Worm (Caenorhabditis elegans): Measurements from ENCODE around the gene adt-2.

The adt-2 gene

DNA sequence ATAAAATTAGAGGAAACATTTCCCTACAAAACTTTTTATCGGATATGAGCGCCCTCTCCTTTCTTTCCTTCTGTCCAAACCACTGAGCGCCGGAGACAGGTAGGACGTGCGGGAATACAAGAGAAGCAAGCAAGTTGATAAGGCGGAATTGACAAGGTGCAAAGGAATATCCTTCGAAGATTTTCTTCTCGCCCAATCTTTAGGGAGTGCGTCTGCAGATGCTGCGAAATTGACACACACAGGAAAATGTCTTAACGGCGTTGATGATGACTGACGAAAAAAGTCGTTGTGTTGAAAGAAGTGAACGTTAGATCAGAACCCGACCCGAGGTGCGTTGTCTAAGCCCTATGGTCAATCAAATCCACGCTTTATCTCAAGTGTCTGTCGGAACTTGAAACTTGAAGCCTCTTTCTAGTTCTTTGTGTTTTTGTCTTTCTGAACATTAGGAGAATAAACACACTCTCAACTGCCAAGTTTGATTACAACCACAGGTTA, 1.8 kb downstream of the adt-2 start:
- no peak for TF ChIP-seq med-1 (GFP tag; optimal IDR thresholded peaks at IDR 0.05; ENCODE audit: insufficient read depth)
- no peak for TF ChIP-seq klf-2 (GFP tag; conservative IDR thresholded peaks at IDR 0.05)
- TF ChIP-seq flt-1 (GFP tag; IDR thresholded peaks at IDR 0.05), result no peak

ce11 chrX:7590756-7591155, 4.7 kb downstream of the adt-2 start:
- TF ChIP-seq ztf-29 (GFP tag; IDR thresholded peaks at IDR 0.05) (no peak), ztf-23 (GFP tag; IDR thresholded peaks at IDR 0.05) (no peak), med-1 (GFP tag; optimal IDR thresholded peaks at IDR 0.05; ENCODE audit: insufficient read depth) (no peak), klf-2 (GFP tag; conservative IDR thresholded peaks at IDR 0.05) (no peak), tab-1 (GFP tag; IDR thresholded peaks at IDR 0.05) (no peak), flt-1 (GFP tag; IDR thresholded peaks at IDR 0.05) (no peak), ref-1 (GFP tag; conservative IDR thresholded peaks at IDR 0.05) (no peak), cog-1 (tag; optimal IDR thresholded peaks at IDR 0.05) (no peak), T22C8.4 (GFP tag; IDR thresholded peaks at IDR 0.05) (no peak)

ce11 chrX:7593931-7594544, 8.0 kb downstream of the adt-2 start:
- TF ChIP-seq ztf-23 (GFP tag; IDR thresholded peaks at IDR 0.05) (no peak), ref-1 (GFP tag; conservative IDR thresholded peaks at IDR 0.05) (no peak), tab-1 (GFP tag; IDR thresholded peaks at IDR 0.05) (no peak), flt-1 (GFP tag; IDR thresholded peaks at IDR 0.05) (no peak), ztf-29 (GFP tag; IDR thresholded peaks at IDR 0.05) (no peak), cog-1 (tag; optimal IDR thresholded peaks at IDR 0.05) (no peak), T22C8.4 (GFP tag; IDR thresholded peaks at IDR 0.05) (no peak), med-1 (GFP tag; optimal IDR thresholded peaks at IDR 0.05; ENCODE audit: insufficient read depth) (no peak), klf-2 (GFP tag; conservative IDR thresholded peaks at IDR 0.05) (no peak)

DNA sequence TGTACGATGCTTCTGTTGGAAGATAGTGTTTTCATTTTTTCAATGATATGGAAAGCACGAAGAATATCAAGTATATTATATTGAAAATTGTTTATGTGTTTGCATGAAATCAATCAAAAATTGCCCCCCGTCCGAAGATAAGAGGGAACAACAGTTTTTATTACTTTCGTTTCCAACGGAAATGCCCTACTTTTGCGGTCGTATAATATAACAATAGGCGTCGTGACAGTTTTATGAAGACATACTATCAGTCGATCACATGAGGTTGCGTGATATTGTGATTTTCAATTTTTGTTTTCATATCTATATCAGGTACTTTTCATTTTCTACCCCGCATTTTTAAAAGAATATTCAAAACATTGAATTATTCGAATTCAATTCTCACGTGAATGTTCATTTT, 10.0 kb downstream of the adt-2 start:
- TF ChIP-seq ztf-29 (GFP tag; IDR thresholded peaks at IDR 0.05) (no peak), ztf-23 (GFP tag; IDR thresholded peaks at IDR 0.05) (no peak), klf-2 (GFP tag; conservative IDR thresholded peaks at IDR 0.05) (no peak), cog-1 (tag; optimal IDR thresholded peaks at IDR 0.05) (no peak), med-1 (GFP tag; optimal IDR thresholded peaks at IDR 0.05; ENCODE audit: insufficient read depth) (no peak), T22C8.4 (GFP tag; IDR thresholded peaks at IDR 0.05) (no peak), tab-1 (GFP tag; IDR thresholded peaks at IDR 0.05) (no peak), flt-1 (GFP tag; IDR thresholded peaks at IDR 0.05) (no peak), ref-1 (GFP tag; conservative IDR thresholded peaks at IDR 0.05) (no peak)

ce11 chrX:7596627-7597026, 10.6 kb downstream of the adt-2 start, which contains the start of gene C44E12.1:
Gene C44E12.1, plus strand, starts transcription at chrX:7596927.
- TF ChIP-seq ztf-23 (GFP tag; IDR thresholded peaks at IDR 0.05) (no peak), cog-1 (tag; optimal IDR thresholded peaks at IDR 0.05) (no peak), tab-1 (GFP tag; IDR thresholded peaks at IDR 0.05) (no peak), klf-2 (GFP tag; conservative IDR thresholded peaks at IDR 0.05) (no peak), T22C8.4 (GFP tag; IDR thresholded peaks at IDR 0.05) (no peak)

DNA sequence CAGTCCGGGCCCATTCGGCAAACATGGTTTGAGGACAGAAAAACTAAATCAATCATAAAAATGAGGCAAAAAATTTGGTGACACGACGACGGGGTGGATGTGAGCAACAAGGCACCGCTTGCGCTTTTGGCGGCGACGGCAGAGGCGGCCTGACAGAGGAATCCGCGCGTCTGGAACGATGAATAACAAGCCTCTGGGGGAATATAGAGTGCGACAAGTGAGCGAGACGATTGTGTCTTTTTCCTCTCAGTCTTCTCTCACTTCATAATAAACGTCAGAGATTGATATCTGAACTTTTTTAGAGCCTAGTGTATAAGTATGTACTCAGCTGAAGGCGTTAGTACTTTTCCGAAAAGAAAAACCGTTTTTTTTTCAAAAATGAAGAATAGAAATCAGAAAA, 22.0 kb downstream of the adt-2 start, which contains the start of gene twk-17:
twk-17 (minus strand) TSS at position 101 of the 400 bp plus-strand sequence.
- TF ChIP-seq med-1 (GFP tag; optimal IDR thresholded peaks at IDR 0.05; ENCODE audit: insufficient read depth) (no peak), klf-2 (GFP tag; conservative IDR thresholded peaks at IDR 0.05) (no peak), flt-1 (GFP tag; IDR thresholded peaks at IDR 0.05) (no peak), tab-1 (GFP tag; IDR thresholded peaks at IDR 0.05) (no peak), T22C8.4 (GFP tag; IDR thresholded peaks at IDR 0.05) (no peak), ztf-23 (GFP tag; IDR thresholded peaks at IDR 0.05) (no peak), cog-1 (tag; optimal IDR thresholded peaks at IDR 0.05) (no peak), ref-1 (GFP tag; conservative IDR thresholded peaks at IDR 0.05) (no peak), ztf-29 (GFP tag; IDR thresholded peaks at IDR 0.05) (no peak)

- TF ChIP-seq ref-1 (GFP tag; conservative IDR thresholded peaks at IDR 0.05), result no peak
- no peak for TF ChIP-seq klf-2 (GFP tag; conservative IDR thresholded peaks at IDR 0.05)
- no peak for TF ChIP-seq ztf-23 (GFP tag; IDR thresholded peaks at IDR 0.05)
- TF ChIP-seq T22C8.4 (GFP tag; IDR thresholded peaks at IDR 0.05), result no peak
- TF ChIP-seq flt-1 (GFP tag; IDR thresholded peaks at IDR 0.05), result no peak
- no peak for TF ChIP-seq ztf-29 (GFP tag; IDR thresholded peaks at IDR 0.05)
- no peak for TF ChIP-seq med-1 (GFP tag; optimal IDR thresholded peaks at IDR 0.05; ENCODE audit: insufficient read depth)
- no peak for TF ChIP-seq tab-1 (GFP tag; IDR thresholded peaks at IDR 0.05)
- TF ChIP-seq cog-1 (tag; optimal IDR thresholded peaks at IDR 0.05), result no peak
Observed at ce11 chrX:7614466-7614865, 28.5 kb downstream of the adt-2 start.

DNA sequence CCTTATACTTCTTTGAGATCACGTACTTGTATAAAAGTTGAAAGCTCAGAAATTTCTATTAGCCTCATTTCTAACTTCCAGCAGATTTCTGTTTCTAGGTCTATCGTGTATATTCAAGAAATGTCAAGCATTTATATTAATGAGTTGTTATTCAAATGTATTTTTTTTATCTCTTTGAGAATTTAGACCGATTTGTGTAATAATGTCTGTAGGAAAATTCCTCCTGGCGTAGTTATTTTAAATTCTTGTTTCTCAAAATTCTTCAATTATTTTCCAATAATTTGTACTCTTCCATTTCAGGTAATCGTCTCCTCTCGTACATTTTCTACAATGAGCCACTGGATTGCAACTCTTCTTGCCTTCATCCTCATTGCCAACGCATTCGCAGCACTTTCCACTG, 41.3 kb downstream of the adt-2 start, which contains the start of gene nlp-61:
nlp-61 (plus strand) TSS at position 301 of the 400 bp plus-strand sequence.
- no peak for TF ChIP-seq T22C8.4 (GFP tag; IDR thresholded peaks at IDR 0.05)
- no peak for TF ChIP-seq ztf-23 (GFP tag; IDR thresholded peaks at IDR 0.05)
- TF ChIP-seq tab-1 (GFP tag; IDR thresholded peaks at IDR 0.05), result no peak
- TF ChIP-seq cog-1 (tag; optimal IDR thresholded peaks at IDR 0.05), result no peak
- TF ChIP-seq klf-2 (GFP tag; conservative IDR thresholded peaks at IDR 0.05), result no peak
- no peak for TF ChIP-seq ztf-29 (GFP tag; IDR thresholded peaks at IDR 0.05)
- no peak for TF ChIP-seq med-1 (GFP tag; optimal IDR thresholded peaks at IDR 0.05; ENCODE audit: insufficient read depth)
- TF ChIP-seq ref-1 (GFP tag; conservative IDR thresholded peaks at IDR 0.05), result no peak
- TF ChIP-seq flt-1 (GFP tag; IDR thresholded peaks at IDR 0.05), result no peak

ce11 chrX:7636037-7636436, 50.0 kb downstream of the adt-2 start:
- no peak for TF ChIP-seq klf-2 (GFP tag; conservative IDR thresholded peaks at IDR 0.05)
- no peak for TF ChIP-seq cog-1 (tag; optimal IDR thresholded peaks at IDR 0.05)
- TF ChIP-seq flt-1 (GFP tag; IDR thresholded peaks at IDR 0.05), result no peak
- no peak for TF ChIP-seq T22C8.4 (GFP tag; IDR thresholded peaks at IDR 0.05)
- TF ChIP-seq ztf-23 (GFP tag; IDR thresholded peaks at IDR 0.05), result no peak
- TF ChIP-seq med-1 (GFP tag; optimal IDR thresholded peaks at IDR 0.05; ENCODE audit: insufficient read depth), result no peak
- no peak for TF ChIP-seq ref-1 (GFP tag; conservative IDR thresholded peaks at IDR 0.05)
- TF ChIP-seq ztf-29 (GFP tag; IDR thresholded peaks at IDR 0.05), result no peak
- no peak for TF ChIP-seq tab-1 (GFP tag; IDR thresholded peaks at IDR 0.05)

DNA sequence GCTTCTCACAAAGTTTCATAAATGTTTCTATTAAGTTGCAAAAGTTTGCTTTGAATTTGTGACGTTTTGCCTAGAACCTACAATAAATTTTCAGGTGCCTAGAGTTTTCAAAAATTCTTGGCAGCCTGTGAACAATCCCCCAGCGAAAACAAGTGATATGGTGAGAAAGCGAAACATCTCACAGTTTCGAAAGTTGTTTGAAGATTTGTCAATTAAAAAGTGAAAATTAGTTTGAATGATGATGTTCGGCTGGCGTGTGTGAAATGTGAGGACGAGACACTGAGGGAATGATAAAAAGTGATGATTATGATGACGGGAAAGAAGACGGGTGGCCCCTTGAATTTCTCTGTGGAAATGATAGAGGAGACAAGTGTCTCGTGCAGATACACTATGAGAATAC, 52.8 kb downstream of the adt-2 start:
- TF ChIP-seq T22C8.4 (GFP tag; IDR thresholded peaks at IDR 0.05) (no peak), med-1 (GFP tag; optimal IDR thresholded peaks at IDR 0.05; ENCODE audit: insufficient read depth) (no peak), tab-1 (GFP tag; IDR thresholded peaks at IDR 0.05) (no peak), ref-1 (GFP tag; conservative IDR thresholded peaks at IDR 0.05) (no peak), ztf-29 (GFP tag; IDR thresholded peaks at IDR 0.05) (no peak), flt-1 (GFP tag; IDR thresholded peaks at IDR 0.05) (no peak), klf-2 (GFP tag; conservative IDR thresholded peaks at IDR 0.05) (no peak)
